Worm (Caenorhabditis elegans) whole organism, late embryonic: ENCODE data around the gene sms-3.

ENCODE experiments used
- C38D4.7 ChIP-seq: fragments of 200-800 bp; sonication (Bioruptor generic); optimal IDR thresholded peaks from 2 replicates; lab custom pipeline; 2018; ENCODE audit warnings: mild to moderate bottlenecking, missing genetic modification characterization, moderate library complexity, missing compliant biosample characterization
- F13H6.1 ChIP-seq: sonication (generic microtip); optimal IDR thresholded peaks from 2 replicates; lab custom pipeline; 2016; ENCODE audit warnings: missing genetic modification characterization, missing compliant biosample characterization
- K02D7.2 ChIP-seq: sonication (generic microtip); optimal IDR thresholded peaks from 2 replicates; lab custom pipeline; 2017; ENCODE audit warnings: mild to moderate bottlenecking, missing genetic modification characterization, missing compliant biosample characterization
- K09A11.1 ChIP-seq: sonication (generic microtip); optimal IDR thresholded peaks from 2 replicates; lab custom pipeline; 2017; ENCODE audit warnings: antibody characterized with exemption, mild to moderate bottlenecking, missing genetic modification characterization, missing compliant biosample characterization; ENCODE audit not compliant: insufficient read depth
- T23F11.4 ChIP-seq: fragments of 200-800 bp; sonication (Bioruptor generic); optimal IDR thresholded peaks from 2 replicates; lab custom pipeline; 2018; ENCODE audit warnings: mild to moderate bottlenecking, missing genetic modification characterization, missing compliant biosample characterization
- Y22D7AL.16 ChIP-seq: sonication (generic microtip); optimal IDR thresholded peaks from 2 replicates; lab custom pipeline; 2016; ENCODE audit warnings: missing genetic modification characterization, missing compliant biosample characterization
- ahr-1 ChIP-seq: sonication (generic microtip); optimal IDR thresholded peaks from 2 replicates; lab custom pipeline; 2016; ENCODE audit warnings: missing genetic modification characterization, missing compliant biosample characterization
- ama-1 ChIP-seq: fragments of 150-350 bp; optimal IDR thresholded peaks from 2 replicates; lab custom pipeline; 2014
- ceh-14 ChIP-seq: sonication (generic microtip); optimal IDR thresholded peaks from 2 replicates; lab custom pipeline; 2016; ENCODE audit warnings: missing genotype, missing genetic modification characterization, missing compliant biosample characterization
- ceh-18 ChIP-seq: sonication (generic microtip); optimal IDR thresholded peaks from 2 replicates; lab custom pipeline; 2016; ENCODE audit warnings: missing genetic modification characterization, missing compliant biosample characterization
- ceh-19 ChIP-seq: fragments of 200-800 bp; sonication (Bioruptor generic); optimal IDR thresholded peaks from 2 replicates; lab custom pipeline; 2018; ENCODE audit warnings: mild to moderate bottlenecking, missing genetic modification characterization, missing compliant biosample characterization
- ceh-2 ChIP-seq: sonication (generic microtip); optimal IDR thresholded peaks from 2 replicates; lab custom pipeline; 2016; ENCODE audit warnings: missing genotype, missing genetic modification characterization, missing compliant biosample characterization
- ceh-22 ChIP-seq: sonication (generic microtip); optimal IDR thresholded peaks from 2 replicates; lab custom pipeline; 2017; ENCODE audit warnings: missing biosample characterization, missing genetic modification characterization
- ceh-24 ChIP-seq: sonication (generic microtip); optimal IDR thresholded peaks from 2 replicates; lab custom pipeline; 2016; ENCODE audit warnings: mild to moderate bottlenecking, missing genetic modification characterization, missing compliant biosample characterization
- ceh-30 ChIP-seq: fragments of 150-350 bp; optimal IDR thresholded peaks from 2 replicates; lab custom pipeline; 2014; ENCODE audit warnings: missing biosample characterization, missing genetic modification characterization
- ceh-31 ChIP-seq: sonication (generic microtip); optimal IDR thresholded peaks from 2 replicates; lab custom pipeline; 2016; ENCODE audit warnings: missing genetic modification characterization, missing compliant biosample characterization
- ceh-34 ChIP-seq: sonication (generic microtip); optimal IDR thresholded peaks from 2 replicates; lab custom pipeline; 2016; ENCODE audit warnings: mild to moderate bottlenecking, missing genetic modification characterization, missing compliant biosample characterization
- ceh-48 ChIP-seq: sonication (generic microtip); optimal IDR thresholded peaks from 2 replicates; lab custom pipeline; 2016; ENCODE audit warnings: missing genetic modification characterization, inconsistent platforms, missing compliant biosample characterization
- ceh-6 ChIP-seq: fragments of 200-800 bp; sonication (Bioruptor generic); optimal IDR thresholded peaks from 2 replicates; lab custom pipeline; 2018; ENCODE audit warnings: mild to moderate bottlenecking, missing genetic modification characterization, missing compliant biosample characterization
- che-1 ChIP-seq: sonication (generic microtip); optimal IDR thresholded peaks from 2 replicates; lab custom pipeline; 2016; ENCODE audit warnings: mild to moderate bottlenecking, missing genetic modification characterization, missing compliant biosample characterization
- elt-2 ChIP-seq: sonication (generic microtip); optimal IDR thresholded peaks from 2 replicates; lab custom pipeline; 2016; ENCODE audit warnings: missing genetic modification reagents, missing genetic modification characterization, missing compliant biosample characterization
- elt-4 ChIP-seq: sonication (generic microtip); optimal IDR thresholded peaks from 2 replicates; lab custom pipeline; 2016; ENCODE audit warnings: missing genetic modification characterization, missing compliant biosample characterization
- ets-4 ChIP-seq: sonication (generic microtip); optimal IDR thresholded peaks from 2 replicates; lab custom pipeline; 2016; ENCODE audit warnings: missing genetic modification characterization, missing compliant biosample characterization
- eyg-1 ChIP-seq: sonication (generic microtip); optimal IDR thresholded peaks from 2 replicates; lab custom pipeline; 2016; ENCODE audit warnings: missing genotype, missing genetic modification characterization, missing compliant biosample characterization
- fkh-6 ChIP-seq: sonication (generic microtip); optimal IDR thresholded peaks from 2 replicates; lab custom pipeline; 2016; ENCODE audit warnings: missing genetic modification characterization, missing compliant biosample characterization
- gmeb-2 ChIP-seq: sonication (generic microtip); optimal IDR thresholded peaks from 2 replicates; lab custom pipeline; 2016; ENCODE audit warnings: missing genetic modification characterization, inconsistent platforms, missing compliant biosample characterization
- hlh-13 ChIP-seq: fragments of 200-800 bp; sonication (Bioruptor generic); optimal IDR thresholded peaks from 2 replicates; lab custom pipeline; 2018; ENCODE audit warnings: mild to moderate bottlenecking, missing genetic modification characterization, missing compliant biosample characterization
- hlh-15 ChIP-seq: sonication (generic microtip); optimal IDR thresholded peaks from 2 replicates; lab custom pipeline; 2016; ENCODE audit warnings: missing genetic modification characterization, missing compliant biosample characterization
- hlh-6 ChIP-seq: sonication (generic microtip); optimal IDR thresholded peaks from 2 replicates; lab custom pipeline; 2016; ENCODE audit warnings: missing genotype, missing genetic modification characterization, missing compliant biosample characterization
- lim-6 ChIP-seq: sonication (generic microtip); optimal IDR thresholded peaks from 2 replicates; lab custom pipeline; 2016; ENCODE audit warnings: missing genetic modification characterization, missing compliant biosample characterization
- lin-11 ChIP-seq: fragments of 200-800 bp; sonication (Bioruptor generic); optimal IDR thresholded peaks from 2 replicates; lab custom pipeline; 2018; ENCODE audit warnings: mild to moderate bottlenecking, missing genetic modification characterization, missing compliant biosample characterization
- nfya-1 ChIP-seq: sonication (generic microtip); optimal IDR thresholded peaks from 2 replicates; lab custom pipeline; 2017; ENCODE audit warnings: missing genetic modification characterization, mild to moderate bottlenecking, missing compliant biosample characterization, antibody characterized with exemption, moderate library complexity
- nhr-11 ChIP-seq: fragments of 150-350 bp; optimal IDR thresholded peaks from 2 replicates; lab custom pipeline; 2014; ENCODE audit warnings: missing biosample characterization, missing genetic modification characterization
- nhr-232 ChIP-seq: sonication (generic microtip); optimal IDR thresholded peaks from 2 replicates; lab custom pipeline; 2016; ENCODE audit warnings: missing genetic modification characterization, missing compliant biosample characterization
- npax-4 ChIP-seq: sonication (generic microtip); optimal IDR thresholded peaks from 2 replicates; lab custom pipeline; 2016; ENCODE audit warnings: missing genetic modification characterization, missing compliant biosample characterization
- odd-2 ChIP-seq: sonication (generic microtip); optimal IDR thresholded peaks from 2 replicates; lab custom pipeline; 2017; ENCODE audit warnings: antibody characterized with exemption, mild to moderate bottlenecking, missing genetic modification characterization, missing compliant biosample characterization
- pag-3 ChIP-seq: sonication (generic microtip); optimal IDR thresholded peaks from 2 replicates; lab custom pipeline; 2016; ENCODE audit warnings: missing compliant biosample characterization, missing genetic modification characterization, borderline replicate concordance
- pha-2 ChIP-seq: sonication (generic microtip); optimal IDR thresholded peaks from 2 replicates; lab custom pipeline; 2017; ENCODE audit warnings: mild to moderate bottlenecking, missing genetic modification characterization, missing compliant biosample characterization
- pros-1 ChIP-seq: fragments of 150-350 bp; optimal IDR thresholded peaks from 2 replicates; lab custom pipeline; 2014; ENCODE audit warnings: missing biosample characterization, missing genetic modification reagents, missing genetic modification characterization
- ref-2 ChIP-seq: sonication (generic microtip); optimal IDR thresholded peaks from 2 replicates; lab custom pipeline; 2016; ENCODE audit warnings: missing genetic modification characterization, missing compliant biosample characterization
- rnt-1 ChIP-seq: sonication (generic microtip); optimal IDR thresholded peaks from 2 replicates; lab custom pipeline; 2016; ENCODE audit warnings: missing genetic modification characterization, missing compliant biosample characterization
- sdc-2 ChIP-seq: sonication (generic microtip); optimal IDR thresholded peaks from 2 replicates; lab custom pipeline; 2016; ENCODE audit warnings: missing genotype, missing genetic modification characterization, missing compliant biosample characterization
- sox-2 ChIP-seq: fragments of 200-800 bp; sonication (Bioruptor generic); IDR thresholded peaks from 2 replicates; pipeline ENCODE4 v1.3.6; 2022; ENCODE audit warnings: missing genetic modification reagents, missing genetic modification characterization, missing compliant biosample characterization
- syd-9 ChIP-seq: sonication (generic microtip); optimal IDR thresholded peaks from 2 replicates; lab custom pipeline; 2016; ENCODE audit warnings: mild to moderate bottlenecking, missing genetic modification characterization, moderate library complexity, missing compliant biosample characterization
- tbx-7 ChIP-seq: sonication (generic microtip); optimal IDR thresholded peaks from 2 replicates; lab custom pipeline; 2016; ENCODE audit warnings: missing genotype, missing genetic modification characterization, missing compliant biosample characterization
- ttx-3 ChIP-seq: sonication (generic microtip); optimal IDR thresholded peaks from 2 replicates; lab custom pipeline; 2016; ENCODE audit warnings: missing genetic modification reagents, missing genetic modification characterization, missing compliant biosample characterization
- unc-3 ChIP-seq, 2 experiments: fragments of 200-800 bp in 1 of 2; sonication (Bioruptor generic) in 1 of 2; sonication (generic microtip) in 1 of 2; conservative IDR thresholded peaks in 1 of 2; optimal IDR thresholded peaks in 1 of 2; 2 replicates each; pipeline versions ENCODE4 v1.3.6 to Lab custom; 2016 to 2022; ENCODE audit warnings: missing compliant biosample characterization in 2 of 2, missing genetic modification characterization in 2 of 2, missing genetic modification reagents in 1 of 2
- unc-42 ChIP-seq: sonication (generic microtip); optimal IDR thresholded peaks from 2 replicates; lab custom pipeline; 2016; ENCODE audit warnings: missing genotype, missing genetic modification characterization, missing compliant biosample characterization
- unc-86 ChIP-seq: sonication (generic microtip); optimal IDR thresholded peaks from 2 replicates; lab custom pipeline; 2016; ENCODE audit warnings: missing genetic modification characterization, missing compliant biosample characterization
- ztf-16 ChIP-seq: sonication (generic microtip); optimal IDR thresholded peaks from 2 replicates; lab custom pipeline; 2017; ENCODE audit warnings: missing genetic modification characterization, missing compliant biosample characterization

sms-3 gene

DNA sequence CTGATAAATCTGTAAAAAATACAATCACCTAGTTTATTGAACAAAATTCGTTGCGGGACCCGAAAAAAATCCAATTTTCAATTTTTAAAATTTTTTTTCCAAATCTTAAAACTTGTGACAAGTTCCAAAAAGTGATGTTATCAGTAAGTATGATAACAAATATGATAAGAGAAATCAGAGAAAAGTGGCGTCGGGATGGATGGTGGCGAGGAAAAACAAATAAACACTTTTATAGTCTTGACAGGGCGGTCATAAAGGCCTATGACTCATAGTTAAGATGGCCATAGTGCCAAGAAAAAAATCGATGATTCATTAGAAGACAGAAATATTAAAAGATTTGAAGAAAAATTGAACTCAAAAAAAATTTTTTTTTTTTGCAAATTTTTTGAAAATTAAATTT lies 1.7 kb upstream of the sms-3 start:
- no peak for TF ChIP-seq lin-11
- TF ChIP-seq elt-2 (tag; lab: Kevin White, UChicago) = peak; percentile 85
- no peak for TF ChIP-seq ceh-6 (GFP tag; lab: Kevin White, UChicago)
- no peak for TF ChIP-seq hlh-13 (GFP tag; lab: Kevin White, UChicago)

DNA sequence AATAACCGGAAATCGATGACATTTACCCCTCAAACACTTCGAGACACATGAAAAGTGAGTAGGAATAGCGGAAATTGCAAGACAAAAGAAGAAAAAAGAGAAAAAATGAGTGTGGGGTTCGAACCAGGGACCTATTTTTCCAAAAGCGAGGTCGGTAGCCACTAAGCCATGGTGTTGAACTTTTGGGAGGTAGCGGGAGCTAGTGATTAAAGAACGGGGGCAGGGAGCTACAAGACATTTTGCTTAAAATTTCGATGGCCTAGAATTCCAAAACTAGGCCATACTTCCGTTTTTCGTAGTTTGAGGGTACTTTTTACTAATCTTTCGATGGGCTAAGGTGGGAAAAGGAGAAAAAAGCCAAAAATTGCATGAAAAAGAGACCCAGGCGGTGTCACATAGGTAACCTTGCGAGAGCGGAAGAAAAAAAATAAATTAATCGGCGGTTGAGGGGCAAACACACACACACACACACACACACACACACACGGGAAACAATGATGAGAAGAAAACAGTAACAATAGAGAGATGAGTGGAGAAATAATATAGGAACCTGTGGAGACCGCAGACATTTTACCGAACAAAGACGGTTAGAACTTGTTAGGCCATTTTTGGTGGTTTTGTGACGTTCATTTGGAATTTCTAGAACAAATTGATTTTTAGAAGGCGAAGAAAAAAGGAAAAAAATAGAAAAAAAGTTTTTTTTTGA lies 673 bp upstream of the sms-3 start:
- TF ChIP-seq ceh-14 (tag; lab: Kevin White, UChicago) = peak; percentile 74
- no peak for TF ChIP-seq F13H6.1 (tag; lab: Kevin White, UChicago)
- TF ChIP-seq ref-2 (tag; lab: Kevin White, UChicago) = peak; percentile 60
- TF ChIP-seq ama-1 (lab: Kevin White, UChicago) = no peak
- peak; percentile 69 for TF ChIP-seq fkh-6 (tag; lab: Kevin White, UChicago)
- peak; percentile 65 for TF ChIP-seq K02D7.2
- no peak for TF ChIP-seq pag-3
- peak; percentile 62 for TF ChIP-seq ceh-18 (tag; lab: Kevin White, UChicago)
- peak; percentile 78 for TF ChIP-seq che-1
- no peak for TF ChIP-seq sox-2
- TF ChIP-seq T23F11.4 (GFP tag; lab: Kevin White, UChicago) = peak; percentile 49
- peak; percentile 70 for TF ChIP-seq hlh-6 (tag; lab: Kevin White, UChicago)
- peak; percentile 63; the same call in 1 of the 2 replicates for TF ChIP-seq unc-3 (GFP tag; conservative IDR thresholded peaks at IDR 0.05; lab: Robert Waterston, UW)
- no peak for TF ChIP-seq unc-3 (tag; optimal IDR thresholded peaks at IDR 0.05; lab: Kevin White, UChicago)
- peak; percentile 62 for TF ChIP-seq syd-9 (tag; lab: Kevin White, UChicago)
- TF ChIP-seq pha-2 (tag; lab: Kevin White, UChicago) = no peak
- peak; percentile 28 for TF ChIP-seq unc-86 (tag; lab: Kevin White, UChicago)
- peak; percentile 21 for TF ChIP-seq lim-6 (tag; lab: Kevin White, UChicago)
- no peak for TF ChIP-seq ets-4 (tag; lab: Kevin White, UChicago)
- TF ChIP-seq C38D4.7 (GFP tag; lab: Kevin White, UChicago) = peak; percentile 52
- no peak for TF ChIP-seq elt-4 (tag; lab: Kevin White, UChicago)
- TF ChIP-seq Y22D7AL.16 (tag; lab: Kevin White, UChicago) = peak; percentile 68
- peak; percentile 66 for TF ChIP-seq ceh-19 (GFP tag; lab: Kevin White, UChicago)
- no peak for TF ChIP-seq hlh-15
- TF ChIP-seq eyg-1 (tag; lab: Kevin White, UChicago) = no peak
- peak; percentile 25 for TF ChIP-seq ttx-3 (tag; lab: Kevin White, UChicago)
- no peak for TF ChIP-seq nfya-1 (tag; lab: Kevin White, UChicago)
- peak; percentile 77 for TF ChIP-seq nhr-232 (tag; lab: Kevin White, UChicago)
- TF ChIP-seq npax-4 (tag; lab: Kevin White, UChicago) = peak; percentile 50
- TF ChIP-seq gmeb-2 (tag; lab: Kevin White, UChicago) = peak; percentile 75
- no peak for TF ChIP-seq pros-1 (tag; lab: Kevin White, UChicago)
- peak; percentile 44 for TF ChIP-seq ceh-48 (tag; lab: Kevin White, UChicago)
- TF ChIP-seq K09A11.1 = peak; percentile 6
- TF ChIP-seq rnt-1 (tag; lab: Kevin White, UChicago) = peak; percentile 29
- peak; percentile 47 for TF ChIP-seq ceh-31 (tag; lab: Kevin White, UChicago)
- TF ChIP-seq ztf-16 (tag; lab: Kevin White, UChicago) = peak; percentile 26
- TF ChIP-seq ceh-22 (tag; lab: Kevin White, UChicago) = no peak
- TF ChIP-seq nhr-11 (tag; lab: Kevin White, UChicago) = no peak
- TF ChIP-seq ceh-2 = peak; percentile 18
- peak; percentile 50 for TF ChIP-seq ceh-34
- TF ChIP-seq ceh-24 (tag; lab: Kevin White, UChicago) = peak; percentile 14
- peak; percentile 50 for TF ChIP-seq ceh-30 (tag; lab: Kevin White, UChicago)
- TF ChIP-seq tbx-7 (tag; lab: Kevin White, UChicago) = no peak
- no peak for TF ChIP-seq ahr-1 (tag; lab: Kevin White, UChicago)
- TF ChIP-seq sdc-2 (tag; lab: Kevin White, UChicago) = peak; percentile 57
- TF ChIP-seq unc-42 (tag; lab: Kevin White, UChicago) = no peak
- TF ChIP-seq odd-2 (tag; lab: Kevin White, UChicago) = peak; percentile 43
